Fruit fly (Drosophila melanogaster): ENCODE results near the gene CG11590.

Gene CG11590

DNA sequence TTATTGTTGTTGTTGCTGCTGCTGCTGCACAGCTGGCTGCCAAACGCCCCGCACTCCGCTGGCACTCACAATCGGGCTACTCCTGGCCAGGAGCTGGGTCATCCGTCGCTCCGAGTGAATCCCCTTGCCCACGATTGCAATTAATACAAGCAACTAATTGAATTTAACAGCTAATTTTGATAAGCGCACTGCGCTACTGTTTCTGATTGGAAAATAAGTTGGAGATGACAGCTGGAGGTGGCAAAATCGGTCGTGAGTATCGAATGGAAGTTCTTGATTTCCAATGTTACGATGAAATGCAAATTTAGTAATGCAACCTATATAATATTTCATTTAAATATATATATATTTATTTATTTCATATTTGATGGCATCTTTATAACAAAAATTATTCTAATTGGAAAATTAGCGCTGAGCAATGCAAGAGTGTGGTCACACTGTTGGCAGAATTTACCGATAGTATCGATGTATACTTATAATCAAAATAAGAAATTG, 33.9 kb downstream of the CG11590 start, which contains the start of gene CG42271 (continued):
- peak; percentile 41 for TF ChIP-seq Abd-B (GFP tag; optimal IDR thresholded peaks at IDR 0.05)
- no peak for TF ChIP-seq jigr1 (GFP tag; IDR thresholded peaks at IDR 0.05)
- peak; percentile 50 for TF ChIP-seq trem (tag; optimal IDR thresholded peaks at IDR 0.05)
- TF ChIP-seq Ets65A (GFP tag): peak; percentile 58
- TF ChIP-seq ind (GFP tag; optimal IDR thresholded peaks at IDR 0.05): peak; percentile 44
- peak; percentile 69 for TF ChIP-seq CG8924 (tag; optimal IDR thresholded peaks at IDR 0.05)
- TF ChIP-seq CG15479 (GFP tag; optimal IDR thresholded peaks at IDR 0.05): no peak
- peak; percentile 28 for TF ChIP-seq CG4424 (GFP tag; optimal IDR thresholded peaks at IDR 0.05)
- peak; percentile 81 for TF ChIP-seq CG6791 (GFP tag; IDR thresholded peaks at IDR 0.05; ENCODE audit: partially characterized antibody)
- TF ChIP-seq Oaz (GFP tag; IDR thresholded peaks at IDR 0.05): no peak
- no peak for TF ChIP-seq CG14050 (GFP tag; IDR thresholded peaks at IDR 0.05)
- TF ChIP-seq peb (GFP tag; IDR thresholded peaks at IDR 0.05): no peak
- peak; percentile 34 for TF ChIP-seq nerfin-1 (tag; optimal IDR thresholded peaks at IDR 0.05)
- peak; percentile 44; the same call in 1 of the 3 replicates for TF ChIP-seq Dbx (GFP tag; IDR thresholded peaks at IDR 0.05)
- peak; percentile 87 for TF ChIP-seq mld (GFP tag; IDR thresholded peaks at IDR 0.05; ENCODE audit: partially characterized antibody)
- peak; percentile 61 for TF ChIP-seq Nf-YC (tag; optimal IDR thresholded peaks at IDR 0.05)
- peak; percentile 35; the same call in 1 of the 2 replicates for TF ChIP-seq CG7372 (GFP tag; IDR thresholded peaks at IDR 0.05)
- TF ChIP-seq CG8290 (GFP tag; optimal IDR thresholded peaks at IDR 0.05): peak; percentile 18
- no peak for TF ChIP-seq CG8290 (tag; optimal IDR thresholded peaks at IDR 0.05)
- no peak for TF ChIP-seq CG6854 (GFP tag; optimal IDR thresholded peaks at IDR 0.05)
- peak; percentile 79 for TF ChIP-seq CG12659 (GFP tag; optimal IDR thresholded peaks at IDR 0.05)
- peak; percentile 41 for TF ChIP-seq CG15601 (tag; optimal IDR thresholded peaks at IDR 0.05)
- peak; percentile 13 for TF ChIP-seq Spps (tag; optimal IDR thresholded peaks at IDR 0.05)
- TF ChIP-seq Side (GFP tag; optimal IDR thresholded peaks at IDR 0.05): no peak
- peak; percentile 93 for TF ChIP-seq hb (GFP tag; IDR thresholded peaks at IDR 0.05; ENCODE audit: partially characterized antibody)
- TF ChIP-seq emc (GFP tag; optimal IDR thresholded peaks at IDR 0.05): no peak
- TF ChIP-seq kah (GFP tag; optimal IDR thresholded peaks at IDR 0.05): no peak
- peak; percentile 60 for TF ChIP-seq Med (GFP tag)
- TF ChIP-seq wdn (GFP tag; IDR thresholded peaks at IDR 0.05): no peak
- no peak for TF ChIP-seq kay (GFP tag; optimal IDR thresholded peaks at IDR 0.05)
- TF ChIP-seq unc-4 (GFP tag; IDR thresholded peaks at IDR 0.05; ENCODE audit: partially characterized antibody): peak; percentile 96
- peak; percentile 15 for TF ChIP-seq ftz-f1 (GFP tag; optimal IDR thresholded peaks at IDR 0.05)
- peak; percentile 46 for TF ChIP-seq Hr3 (GFP tag; optimal IDR thresholded peaks at IDR 0.05)
- no peak for TF ChIP-seq chn (GFP tag; optimal IDR thresholded peaks at IDR 0.05)
- peak; percentile 59 for TF ChIP-seq CG9932 (GFP tag; IDR thresholded peaks at IDR 0.05)
- TF ChIP-seq abd-A (tag; optimal IDR thresholded peaks at IDR 0.05): no peak
- peak in 1 of 2 experiments; percentile 26 for TF ChIP-seq crp (GFP tag; optimal IDR thresholded peaks at IDR 0.05)
- TF ChIP-seq sob (GFP tag; IDR thresholded peaks at IDR 0.05): peak; percentile 52
- TF ChIP-seq Dll (GFP tag; IDR thresholded peaks at IDR 0.05; ENCODE audit: partially characterized antibody): peak; percentile 97
- no peak for TF ChIP-seq CG2889 (GFP tag; IDR thresholded peaks at IDR 0.05)
- TF ChIP-seq BtbVII (GFP tag; optimal IDR thresholded peaks at IDR 0.05): peak; percentile 3
- TF ChIP-seq CG42726 (GFP tag; IDR thresholded peaks at IDR 0.05; ENCODE audit: partially characterized antibody): peak; percentile 40; the same call in 1 of the 2 replicates
- no peak; the same call in 3 of the 4 replicates for TF ChIP-seq Gug (GFP tag; IDR thresholded peaks at IDR 0.05)
- peak; percentile 29; the same call in 1 of the 2 replicates for TF ChIP-seq CG32532 (GFP tag; IDR thresholded peaks at IDR 0.05)
- peak; percentile 13 for TF ChIP-seq Nf-YB (GFP tag; optimal IDR thresholded peaks at IDR 0.05)
- no peak for TF ChIP-seq az2 (GFP tag; optimal IDR thresholded peaks at IDR 0.05)
- peak; percentile 42 for TF ChIP-seq CG18599 (GFP tag; optimal IDR thresholded peaks at IDR 0.05)
- TF ChIP-seq CG1602 (GFP tag; optimal IDR thresholded peaks at IDR 0.05): peak; percentile 12
- peak; percentile 69 for TF ChIP-seq CG13775 (GFP tag; optimal IDR thresholded peaks at IDR 0.05)
- TF ChIP-seq phol (tag; optimal IDR thresholded peaks at IDR 0.05): peak; percentile 64

All from whole organism, embryonic.